Fruit fly (Drosophila melanogaster) whole organism, embryonic: ENCODE results near the gene CG1738.
A peak's percentile ranks its signal among the peaks of the same experiment; 100 is the strongest.

Experiments used
- CG1024 ChIP-seq: fragments of 200-800 bp; sonication (Bioruptor generic); IDR thresholded peaks from 2 replicates; pipeline ENCODE4 v1.3.6; 2022; ENCODE audit warnings: missing biosample characterization, missing genetic modification characterization
- CG11398 ChIP-seq: fragments of 200-800 bp; sonication (Bioruptor generic); optimal IDR thresholded peaks from 2 replicates; lab custom pipeline; 2016; ENCODE audit warnings: missing biosample characterization, missing genetic modification characterization
- CG13287 ChIP-seq: fragments of 200-800 bp; sonication (Bioruptor generic); IDR thresholded peaks from 2 replicates; pipeline ENCODE4 v1.3.6; 2022; ENCODE audit warnings: missing biosample characterization, missing genetic modification characterization; ENCODE audit not compliant: partially characterized antibody
- CG13624 ChIP-seq: fragments of 200-800 bp; sonication (Bioruptor generic); optimal IDR thresholded peaks from 2 replicates; lab custom pipeline; 2016; ENCODE audit warnings: missing biosample characterization, missing genetic modification characterization
- CG15514 ChIP-seq: fragments of 200-800 bp; sonication (Bioruptor generic); optimal IDR thresholded peaks from 3 replicates; lab custom pipeline; 2017; ENCODE audit warnings: missing biosample characterization, missing genetic modification characterization, mild to moderate bottlenecking, moderate library complexity, missing genetic modification reagents
- CG16813 ChIP-seq: fragments of 200-800 bp; sonication (Bioruptor generic); IDR thresholded peaks from 3 replicates; pipeline ENCODE4 v1.3.6; 2022; ENCODE audit warnings: missing biosample characterization, missing genetic modification characterization; ENCODE audit not compliant: partially characterized antibody
- CG17385 ChIP-seq: fragments of 200-800 bp; sonication (Bioruptor generic); optimal IDR thresholded peaks from 3 replicates; lab custom pipeline; 2018; ENCODE audit warnings: missing biosample characterization, mild to moderate bottlenecking, missing genetic modification characterization
- CG2202 ChIP-seq: fragments of 200-800 bp; sonication (Bioruptor generic); optimal IDR thresholded peaks from 2 replicates; lab custom pipeline; 2018; ENCODE audit warnings: missing biosample characterization, mild to moderate bottlenecking, missing genetic modification characterization
- CG3065 ChIP-seq: fragments of 200-800 bp; sonication (Bioruptor generic); optimal IDR thresholded peaks from 2 replicates; lab custom pipeline; 2016; ENCODE audit warnings: missing biosample characterization, missing genetic modification characterization
- CG31441 ChIP-seq: fragments of 200-800 bp; sonication (Bioruptor generic); IDR thresholded peaks from 2 replicates; pipeline ENCODE4 v1.3.6; 2022; ENCODE audit warnings: missing biosample characterization, missing genetic modification characterization
- CG32772 ChIP-seq: fragments of 200-800 bp; sonication (Bioruptor generic); IDR thresholded peaks from 2 replicates; pipeline ENCODE4 v1.3.6; 2022; ENCODE audit warnings: missing biosample characterization, missing genetic modification characterization
- CG3995 ChIP-seq: fragments of 200-800 bp; sonication (Bioruptor generic); optimal IDR thresholded peaks from 3 replicates; lab custom pipeline; 2016; ENCODE audit warnings: missing biosample characterization, missing genetic modification characterization
- CG6683 ChIP-seq: fragments of 200-800 bp; sonication (Bioruptor generic); optimal IDR thresholded peaks from 2 replicates; lab custom pipeline; 2017; ENCODE audit warnings: missing biosample characterization, mild to moderate bottlenecking, missing genetic modification characterization, missing genetic modification reagents
- CG6765 ChIP-seq: fragments of 200-800 bp; sonication (Bioruptor generic); optimal IDR thresholded peaks from 3 replicates; lab custom pipeline; 2017; ENCODE audit warnings: missing biosample characterization, mild to moderate bottlenecking, missing genetic modification characterization
- CG6813 ChIP-seq: fragments of 200-800 bp; sonication (Bioruptor generic); optimal IDR thresholded peaks from 2 replicates; lab custom pipeline; 2017; ENCODE audit warnings: missing biosample characterization, missing genetic modification characterization, mild to moderate bottlenecking, moderate library complexity, missing genetic modification reagents
- CG7786 ChIP-seq: fragments of 200-800 bp; sonication (Bioruptor generic); optimal IDR thresholded peaks from 2 replicates; lab custom pipeline; 2016; ENCODE audit warnings: missing biosample characterization, missing genetic modification characterization
- CG8281 ChIP-seq: fragments of 200-800 bp; sonication (Bioruptor generic); optimal IDR thresholded peaks from 2 replicates; lab custom pipeline; 2018; ENCODE audit warnings: missing biosample characterization, mild to moderate bottlenecking, missing genetic modification characterization, moderate library complexity
- CG8478 ChIP-seq: fragments of >200 bp; optimal IDR thresholded peaks from 2 replicates; lab custom pipeline; 2018
- Dek ChIP-seq: fragments of 200-800 bp; sonication (Bioruptor generic); optimal IDR thresholded peaks from 3 replicates; lab custom pipeline; 2019; ENCODE audit warnings: missing biosample characterization, mild to moderate bottlenecking, missing genetic modification characterization, moderate library complexity
- Dfd ChIP-seq, 2 experiments: fragments of >200 bp; optimal IDR thresholded peaks; 2 replicates each; lab custom pipeline; 2017; ENCODE audit warnings: missing biosample characterization in 2 of 2, missing genetic modification characterization in 2 of 2
- Fer3 ChIP-seq: fragments of 200-800 bp; sonication (Bioruptor generic); optimal IDR thresholded peaks from 2 replicates; lab custom pipeline; 2018; ENCODE audit warnings: missing biosample characterization, mild to moderate bottlenecking, missing genetic modification characterization, moderate library complexity
- Nf-YA ChIP-seq: fragments of 200-800 bp; sonication (Bioruptor generic); IDR thresholded peaks from 2 replicates; pipeline ENCODE4 v1.3.6; 2022; ENCODE audit warnings: missing biosample characterization, missing genetic modification characterization
- Oaz ChIP-seq: fragments of 200-800 bp; sonication (Bioruptor generic); IDR thresholded peaks from 2 replicates; pipeline ENCODE4 v1.3.6; 2022; ENCODE audit warnings: missing biosample characterization, missing genetic modification characterization
- Rfx ChIP-seq: fragments of 200-800 bp; sonication (Bioruptor generic); IDR thresholded peaks from 2 replicates; pipeline ENCODE4 v1.3.6; 2022; ENCODE audit warnings: missing biosample characterization, missing genetic modification characterization
- Sin3A ChIP-seq: fragments of >200 bp; optimal IDR thresholded peaks from 2 replicates; lab custom pipeline; 2018
- Trl ChIP-seq, 3 experiments: fragments of >200 bp in 2 of 3; fragments of 200-800 bp in 1 of 3; sonication (Bioruptor generic) in 1 of 3; optimal IDR thresholded peaks; 2 replicates in 1 of 3; 3 replicates in 2 of 3; lab custom pipeline; 2016 to 2017; ENCODE audit warnings: missing biosample characterization in 1 of 3, missing genetic modification characterization in 1 of 3
- ab ChIP-seq: fragments of 200-800 bp; sonication (Bioruptor generic); optimal IDR thresholded peaks from 2 replicates; lab custom pipeline; 2016; ENCODE audit warnings: missing biosample characterization, missing genetic modification characterization
- ara ChIP-seq: fragments of 200-800 bp; sonication (Bioruptor generic); IDR thresholded peaks from 2 replicates; pipeline ENCODE4 v1.3.6; 2022; ENCODE audit warnings: missing biosample characterization, missing genetic modification characterization
- bbx ChIP-seq: fragments of 200-800 bp; sonication (Bioruptor generic); IDR thresholded peaks from 2 replicates; pipeline ENCODE4 v1.3.6; 2022; ENCODE audit warnings: missing biosample characterization, missing genetic modification characterization; ENCODE audit not compliant: partially characterized antibody
- chm ChIP-seq: fragments of 200-800 bp; sonication (Bioruptor generic); IDR thresholded peaks from 2 replicates; pipeline ENCODE4 v1.3.6; 2022; ENCODE audit warnings: missing biosample characterization, missing genetic modification characterization
- chn ChIP-seq: fragments of 200-800 bp; sonication (Bioruptor generic); optimal IDR thresholded peaks from 2 replicates; lab custom pipeline; 2016; ENCODE audit warnings: missing biosample characterization, missing genetic modification characterization
- crol ChIP-seq: fragments of 200-800 bp; sonication (Bioruptor generic); IDR thresholded peaks from 2 replicates; pipeline ENCODE4 v1.3.6; 2022; ENCODE audit warnings: missing biosample characterization, missing genetic modification characterization
- dati ChIP-seq: fragments of 200-800 bp; sonication (Bioruptor generic); IDR thresholded peaks from 2 replicates; pipeline ENCODE4 v1.3.6; 2022; ENCODE audit warnings: missing biosample characterization, missing genetic modification characterization
- dm ChIP-seq: fragments of 200-800 bp; sonication (Bioruptor generic); optimal IDR thresholded peaks from 3 replicates; lab custom pipeline; 2016; ENCODE audit warnings: missing biosample characterization, missing genetic modification characterization
- ewg ChIP-seq: fragments of 200-800 bp; sonication (Bioruptor generic); optimal IDR thresholded peaks from 3 replicates; lab custom pipeline; 2017; ENCODE audit warnings: mild to moderate bottlenecking, missing biosample characterization, missing genetic modification reagents, missing genetic modification characterization
- eyg ChIP-seq: fragments of 200-800 bp; sonication (Bioruptor generic); optimal IDR thresholded peaks from 3 replicates; lab custom pipeline; 2016; ENCODE audit warnings: missing biosample characterization, missing genetic modification characterization
- fd3F ChIP-seq: fragments of 200-800 bp; sonication (Bioruptor generic); optimal IDR thresholded peaks from 2 replicates; lab custom pipeline; 2018; ENCODE audit warnings: missing biosample characterization, mild to moderate bottlenecking, missing genetic modification characterization, moderate library complexity
- fd96Cb ChIP-seq: fragments of 200-800 bp; sonication (Bioruptor generic); optimal IDR thresholded peaks from 2 replicates; lab custom pipeline; 2018; ENCODE audit warnings: missing biosample characterization, mild to moderate bottlenecking, missing genetic modification characterization, moderate library complexity
- hb ChIP-seq: fragments of 200-800 bp; sonication (Bioruptor generic); IDR thresholded peaks from 3 replicates; pipeline ENCODE4 v1.3.6; 2022; ENCODE audit warnings: missing biosample characterization, missing genetic modification characterization; ENCODE audit not compliant: partially characterized antibody
- hkb ChIP-seq, 2 experiments: fragments of 200-800 bp in 1 of 2; fragments of >200 bp in 1 of 2; sonication (Bioruptor generic) in 1 of 2; IDR thresholded peaks in 1 of 2; optimal IDR thresholded peaks in 1 of 2; 2 replicates each; pipeline versions ENCODE4 v1.3.6 to Lab custom; 2017 to 2022; ENCODE audit warnings: missing biosample characterization in 1 of 2, missing genetic modification characterization in 1 of 2
- knrl ChIP-seq: fragments of 200-800 bp; sonication (Bioruptor generic); IDR thresholded peaks from 3 replicates; pipeline ENCODE4 v1.3.6; 2022; ENCODE audit warnings: missing biosample characterization, missing genetic modification characterization; ENCODE audit not compliant: partially characterized antibody
- psq ChIP-seq: fragments of 200-800 bp; sonication (Bioruptor generic); optimal IDR thresholded peaks from 2 replicates; lab custom pipeline; 2017; ENCODE audit warnings: missing biosample characterization, missing genetic modification characterization
- sd ChIP-seq: fragments of 200-800 bp; sonication (Bioruptor generic); optimal IDR thresholded peaks from 3 replicates; lab custom pipeline; 2018; ENCODE audit warnings: missing biosample characterization, mild to moderate bottlenecking, missing genetic modification characterization, moderate library complexity
- so ChIP-seq: fragments of 200-800 bp; sonication (Bioruptor generic); IDR thresholded peaks from 3 replicates; pipeline ENCODE4 v1.3.6; 2022; ENCODE audit warnings: missing biosample characterization, missing genetic modification characterization
- tgo ChIP-seq: fragments of 200-800 bp; sonication (Bioruptor generic); IDR thresholded peaks from 3 replicates; pipeline ENCODE4 v1.3.6; 2022; ENCODE audit warnings: missing biosample characterization, missing genetic modification characterization
- tio ChIP-seq: fragments of 200-800 bp; sonication (Bioruptor generic); optimal IDR thresholded peaks from 2 replicates; lab custom pipeline; 2017; ENCODE audit warnings: missing biosample characterization, missing genetic modification characterization, inconsistent platforms
- tll ChIP-seq, 2 experiments: fragments of 200-800 bp in 1 of 2; fragments of >200 bp in 1 of 2; sonication (Bioruptor generic) in 1 of 2; optimal IDR thresholded peaks; 2 replicates each; lab custom pipeline; 2017 to 2019; ENCODE audit warnings: missing biosample characterization in 2 of 2, missing genetic modification characterization in 2 of 2, mild to moderate bottlenecking in 1 of 2, moderate library complexity in 1 of 2
- tna ChIP-seq: fragments of 200-800 bp; sonication (Bioruptor generic); IDR thresholded peaks from 2 replicates; pipeline ENCODE4 v1.3.6; 2022; ENCODE audit warnings: missing biosample characterization, missing genetic modification characterization; ENCODE audit not compliant: partially characterized antibody
- trh ChIP-seq: fragments of 200-800 bp; sonication (Bioruptor generic); optimal IDR thresholded peaks from 2 replicates; lab custom pipeline; 2016; ENCODE audit warnings: missing biosample characterization, missing genetic modification characterization
- tx ChIP-seq: fragments of 200-800 bp; sonication (Bioruptor generic); optimal IDR thresholded peaks from 2 replicates; lab custom pipeline; 2016; ENCODE audit warnings: missing biosample characterization, missing genetic modification characterization
- zen2 ChIP-seq: fragments of 200-800 bp; sonication (Bioruptor generic); IDR thresholded peaks from 3 replicates; pipeline ENCODE4 v1.3.6; 2022; ENCODE audit warnings: missing biosample characterization, missing genetic modification characterization; ENCODE audit not compliant: partially characterized antibody

The CG1738 gene

dm6 chrX:11369374-11369773 is 20.5 kb downstream of the CG1738 start, which contains the start of gene dlg1 (continued):
- TF ChIP-seq Dfd (GFP tag; optimal IDR thresholded peaks at IDR 0.05; lab: Kevin White, UChicago) (no peak), tgo (GFP tag; lab: Robert Waterston, UW) (no peak), fd3F (GFP tag; lab: Kevin White, UChicago) (no peak), tx (GFP tag; lab: Kevin White, UChicago) (no peak), psq (GFP tag; lab: Kevin White, UChicago) (no peak), CG2202 (no peak), CG3995 (peak; percentile 73), CG31441 (no peak), trh (GFP tag; lab: Kevin White, UChicago) (no peak), tio (GFP tag; lab: Kevin White, UChicago) (no peak), CG6813 (GFP tag; lab: Kevin White, UChicago) (no peak), chn (GFP tag; lab: Kevin White, UChicago) (no peak), tna (GFP tag; lab: Robert Waterston, UW) (no peak; the same call in 1 of the 2 replicates), ewg (GFP tag; lab: Kevin White, UChicago) (no peak), Oaz (no peak), CG17385 (GFP tag; lab: Kevin White, UChicago) (no peak), CG1024 (GFP tag; lab: Robert Waterston, UW) (no peak), fd96Cb (tag; lab: Kevin White, UChicago) (no peak), Dek (no peak), CG13287 (GFP tag; lab: Robert Waterston, UW) (peak; percentile 78), Nf-YA (no peak), hkb (optimal IDR thresholded peaks at IDR 0.05; lab: Kevin White, UChicago) (no peak), hkb (GFP tag; IDR thresholded peaks at IDR 0.05; lab: Robert Waterston, UW) (no peak), Rfx (GFP tag; lab: Robert Waterston, UW) (no peak), ara (GFP tag; lab: Robert Waterston, UW) (no peak), eyg (GFP tag; lab: Kevin White, UChicago) (no peak), Sin3A (lab: Kevin White, UChicago) (peak; percentile 8), CG8478 (lab: Kevin White, UChicago) (no peak), sd (peak; percentile 30), CG16813 (GFP tag; lab: Robert Waterston, UW) (peak; percentile 67), CG8281 (no peak), hb (peak; percentile 63; the same call in 2 of the 3 replicates), dati (GFP tag; lab: Robert Waterston, UW) (no peak), bbx (GFP tag; lab: Robert Waterston, UW) (peak; percentile 55), CG11398 (GFP tag; lab: Kevin White, UChicago) (no peak), Fer3 (tag; lab: Kevin White, UChicago) (no peak), zen2 (GFP tag; lab: Robert Waterston, UW) (peak; percentile 10; the same call in 1 of the 3 replicates), CG32772 (no peak), ab (GFP tag; lab: Kevin White, UChicago) (no peak), CG6683 (GFP tag; lab: Kevin White, UChicago) (no peak), so (GFP tag; lab: Robert Waterston, UW) (no peak), CG13624 (GFP tag; lab: Kevin White, UChicago) (no peak), CG15514 (GFP tag; lab: Kevin White, UChicago) (peak; percentile 97), chm (GFP tag; lab: Robert Waterston, UW) (no peak), crol (GFP tag; lab: Robert Waterston, UW) (no peak), CG6765 (no peak), CG3065 (GFP tag; lab: Kevin White, UChicago) (no peak), knrl (GFP tag; lab: Robert Waterston, UW) (peak; percentile 72), dm (GFP tag; lab: Kevin White, UChicago) (no peak), tll (GFP tag; optimal IDR thresholded peaks at IDR 0.05; lab: Kevin White, UChicago) (no peak), Trl (optimal IDR thresholded peaks at IDR 0.05; lab: Kevin White, UChicago) (no peak), Trl (GFP tag; optimal IDR thresholded peaks at IDR 0.05; lab: Kevin White, UChicago) (no peak), CG7786 (GFP tag; lab: Kevin White, UChicago) (no peak)
